Fruit fly (Drosophila melanogaster): ENCODE measurements around the gene CG2211.
A peak's percentile ranks its signal among the peaks of the same experiment; 100 is the strongest.

The CG2211 gene

dm6 chr3L:1313039-1313766 lies 22.0 kb downstream of the CG2211 start, which contains the start of the genes sturkopf and Herc4 (continued):
- peak; percentile 43; the same call in 1 of the 2 replicates for TF ChIP-seq danr (GFP tag; IDR thresholded peaks at IDR 0.05)
- peak; percentile 80 for TF ChIP-seq CG18619 (GFP tag; optimal IDR thresholded peaks at IDR 0.05)
- TF ChIP-seq Dll (GFP tag; IDR thresholded peaks at IDR 0.05; ENCODE audit: partially characterized antibody): no peak
- TF ChIP-seq H15 (GFP tag; IDR thresholded peaks at IDR 0.05): no peak; the same call in 2 of the 3 replicates
- 0 out of 2 replicates have a peak, but pooled peaks have one; percentile 21 for TF ChIP-seq ap (GFP tag; IDR thresholded peaks at IDR 0.05)
- peak; percentile 48 for TF ChIP-seq HLH3B (GFP tag; IDR thresholded peaks at IDR 0.05)
- no peak for TF ChIP-seq Sox100B (GFP tag; optimal IDR thresholded peaks at IDR 0.05)
- TF ChIP-seq maf-S (GFP tag; optimal IDR thresholded peaks at IDR 0.05): peak; percentile 73
- no peak for TF ChIP-seq CG3995 (GFP tag; optimal IDR thresholded peaks at IDR 0.05)
- no peak for TF ChIP-seq CG14860 (GFP tag; IDR thresholded peaks at IDR 0.05; ENCODE audit: partially characterized antibody)
- no peak for TF ChIP-seq CG6654 (GFP tag; optimal IDR thresholded peaks at IDR 0.05)
- peak; percentile 69 for TF ChIP-seq bab2 (GFP tag; optimal IDR thresholded peaks at IDR 0.05)
- TF ChIP-seq CG43689 (GFP tag; IDR thresholded peaks at IDR 0.05): no peak
- peak; percentile 100 for TF ChIP-seq CG13775 (GFP tag; optimal IDR thresholded peaks at IDR 0.05)
- peak; percentile 47; the same call in 1 of the 3 replicates for TF ChIP-seq CG2889 (GFP tag; IDR thresholded peaks at IDR 0.05)
- TF ChIP-seq CG14667 (GFP tag; IDR thresholded peaks at IDR 0.05): 0 out of 2 replicates have a peak, but pooled peaks have one; percentile 24
- TF ChIP-seq B-H2 (GFP tag; optimal IDR thresholded peaks at IDR 0.05): peak; percentile 74
- TF ChIP-seq unc-4 (GFP tag; IDR thresholded peaks at IDR 0.05; ENCODE audit: partially characterized antibody): no peak
- peak; percentile 40 for TF ChIP-seq CG10979 (tag; optimal IDR thresholded peaks at IDR 0.05)
- TF ChIP-seq CG4617 (GFP tag; optimal IDR thresholded peaks at IDR 0.05; ENCODE audit: borderline replicate concordance): peak; percentile 77
- peak; percentile 23 for TF ChIP-seq CG12744 (GFP tag; optimal IDR thresholded peaks at IDR 0.05)
- TF ChIP-seq Abd-B (GFP tag; optimal IDR thresholded peaks at IDR 0.05): peak; percentile 86
- no peak for TF ChIP-seq Bgb (GFP tag; IDR thresholded peaks at IDR 0.05; ENCODE audit: partially characterized antibody)
- TF ChIP-seq ken (GFP tag; IDR thresholded peaks at IDR 0.05): peak; percentile 70
- TF ChIP-seq CG33557 (GFP tag; optimal IDR thresholded peaks at IDR 0.05): peak; percentile 65
- TF ChIP-seq CG17568 (GFP tag; optimal IDR thresholded peaks at IDR 0.05): no peak
- TF ChIP-seq zf30C (GFP tag; optimal IDR thresholded peaks at IDR 0.05): no peak
- peak; percentile 39; the same call in 1 of the 2 replicates for TF ChIP-seq ttk (GFP tag; IDR thresholded peaks at IDR 0.05)
- TF ChIP-seq prd (optimal IDR thresholded peaks at IDR 0.05): no peak
- peak; percentile 62; the same call in 2 of the 3 replicates for TF ChIP-seq prd (GFP tag; IDR thresholded peaks at IDR 0.05)
- peak; percentile 25; the same call in 1 of the 2 replicates for TF ChIP-seq CG11247 (GFP tag; IDR thresholded peaks at IDR 0.05)
- no peak for TF ChIP-seq Deaf1 (tag; optimal IDR thresholded peaks at IDR 0.05)
- peak; percentile 41 for TF ChIP-seq MESR4 (GFP tag; optimal IDR thresholded peaks at IDR 0.05)
- no peak for TF ChIP-seq CG17912 (GFP tag; optimal IDR thresholded peaks at IDR 0.05)
- TF ChIP-seq CG17328 (GFP tag; IDR thresholded peaks at IDR 0.05): peak; percentile 51; the same call in 1 of the 2 replicates
- TF ChIP-seq ATbp (GFP tag; optimal IDR thresholded peaks at IDR 0.05): peak; percentile 48
- peak; percentile 83 for TF ChIP-seq Hsf (GFP tag; optimal IDR thresholded peaks at IDR 0.05)
- peak; percentile 96 for TF ChIP-seq mam (GFP tag; optimal IDR thresholded peaks at IDR 0.05)
- peak; percentile 34; the same call in 1 of the 3 replicates for TF ChIP-seq jigr1 (GFP tag; IDR thresholded peaks at IDR 0.05)
- TF ChIP-seq CG14014 (GFP tag; IDR thresholded peaks at IDR 0.05): peak; percentile 42
- peak; percentile 54 for TF ChIP-seq CG10366 (GFP tag; IDR thresholded peaks at IDR 0.05)
- TF ChIP-seq pum (GFP tag; optimal IDR thresholded peaks at IDR 0.05): peak; percentile 85
- TF ChIP-seq Bteb2 (GFP tag; optimal IDR thresholded peaks at IDR 0.05): peak; percentile 73
- TF ChIP-seq CG5245 (GFP tag; optimal IDR thresholded peaks at IDR 0.05): peak; percentile 11
- TF ChIP-seq z (GFP tag; IDR thresholded peaks at IDR 0.05): no peak
- TF ChIP-seq Trl (optimal IDR thresholded peaks at IDR 0.05): no peak
- TF ChIP-seq Trl (GFP tag; optimal IDR thresholded peaks at IDR 0.05): peak; percentile 87
- TF ChIP-seq nerfin-2 (GFP tag; IDR thresholded peaks at IDR 0.05; ENCODE audit: partially characterized antibody): no peak
- TF ChIP-seq CG12769 (tag; optimal IDR thresholded peaks at IDR 0.05): no peak

All from whole organism, embryonic.